Fruit fly (Drosophila melanogaster) ovary, adult (tissue): ENCODE data around the gene Uba5.
A peak's percentile ranks its signal among the peaks of the same experiment; 100 is the strongest.

Experiments
- CG17801 ChIP-seq: fragments of 200-800 bp; optimal IDR thresholded peaks from 2 replicates; lab custom pipeline; 2019; ENCODE audit warnings: missing biosample characterization, mild to moderate bottlenecking, missing genetic modification characterization, moderate library complexity; ENCODE audit not compliant: partially characterized antibody

The Uba5 gene

DNA sequence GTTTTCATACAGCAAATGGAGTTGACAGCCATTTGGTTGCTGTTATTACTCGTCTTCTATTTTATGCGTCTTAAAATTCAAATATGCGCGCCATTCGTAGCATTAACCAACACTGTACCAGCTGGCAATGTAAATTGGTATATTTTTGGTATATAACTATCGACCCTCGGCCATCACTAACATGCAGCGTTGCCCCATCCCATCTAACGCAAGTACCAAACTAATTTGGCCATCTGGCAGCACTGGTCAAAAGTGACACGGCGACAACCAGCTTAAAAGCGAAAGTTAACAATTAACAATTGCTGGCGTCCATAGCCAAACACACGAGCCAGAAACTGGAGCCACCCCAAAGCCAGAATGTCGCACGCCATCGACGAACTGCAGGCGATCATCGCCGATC, at the start of gene Uba5:
Gene Uba5 (plus strand): TSS at position 222 of the 400 bp plus-strand sequence.
- peak; percentile 34 for TF ChIP-seq CG17801 (GFP tag; lab: Kevin White, UChicago)

DNA sequence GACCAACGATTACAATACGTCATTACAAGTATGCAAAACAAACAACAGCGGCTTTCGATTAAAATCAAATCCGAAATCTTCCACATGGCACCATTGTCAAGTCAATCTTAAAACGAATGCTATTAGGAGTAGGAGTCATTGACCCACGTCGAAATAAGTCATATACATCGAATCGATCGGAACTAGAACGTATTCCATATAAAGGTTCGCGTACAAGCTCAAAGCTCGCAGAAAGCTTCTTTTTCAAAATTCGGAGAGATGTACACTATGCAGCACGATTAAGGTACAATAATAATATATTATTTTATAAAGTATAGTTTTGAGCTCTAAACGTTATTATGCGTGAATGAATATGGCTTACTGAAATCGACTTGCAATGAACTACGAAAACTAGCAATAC, 49.4 kb upstream of the Uba5 start:
- no peak for TF ChIP-seq CG17801 (GFP tag; lab: Kevin White, UChicago)

DNA sequence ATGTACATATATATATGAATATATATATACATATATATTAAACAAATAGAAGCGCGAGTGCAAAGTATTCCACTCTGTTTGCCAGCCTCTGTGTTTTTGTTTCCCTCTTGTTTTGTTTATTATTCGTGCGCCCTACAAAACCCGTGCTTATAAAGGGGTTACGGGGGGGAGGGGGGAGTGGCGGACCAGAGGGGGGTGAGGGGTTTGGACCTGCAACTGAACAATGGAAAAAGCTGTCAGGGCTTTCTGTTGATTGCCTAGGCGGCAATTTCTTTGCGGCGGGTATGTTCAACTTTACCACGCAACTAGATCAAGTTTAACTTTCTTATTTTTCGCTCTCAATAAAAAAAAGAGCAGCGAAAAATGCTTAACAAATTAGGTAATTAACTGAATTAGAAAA, 44.0 kb upstream of the Uba5 start:
- no peak for TF ChIP-seq CG17801 (GFP tag; lab: Kevin White, UChicago)

DNA sequence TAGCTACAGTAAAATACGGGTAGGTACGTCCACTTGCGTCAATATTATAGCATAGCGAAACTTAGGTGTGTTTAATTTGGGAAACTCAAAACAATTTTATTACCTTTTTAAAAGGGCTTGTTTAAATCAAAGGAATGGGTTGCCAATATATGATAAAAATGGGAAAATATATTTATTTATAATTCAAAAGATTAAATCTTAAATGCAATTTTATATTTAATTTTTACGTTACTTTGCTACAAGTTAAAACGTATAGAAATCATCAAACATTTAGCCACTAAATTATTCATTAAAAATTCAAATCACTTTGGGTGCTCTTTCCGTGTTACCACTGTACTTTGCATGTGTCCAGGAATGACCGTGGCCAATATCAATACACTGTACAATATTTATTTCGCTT, 42.4 kb upstream of the Uba5 start:
- peak; percentile 39 for TF ChIP-seq CG17801 (GFP tag; lab: Kevin White, UChicago)

DNA sequence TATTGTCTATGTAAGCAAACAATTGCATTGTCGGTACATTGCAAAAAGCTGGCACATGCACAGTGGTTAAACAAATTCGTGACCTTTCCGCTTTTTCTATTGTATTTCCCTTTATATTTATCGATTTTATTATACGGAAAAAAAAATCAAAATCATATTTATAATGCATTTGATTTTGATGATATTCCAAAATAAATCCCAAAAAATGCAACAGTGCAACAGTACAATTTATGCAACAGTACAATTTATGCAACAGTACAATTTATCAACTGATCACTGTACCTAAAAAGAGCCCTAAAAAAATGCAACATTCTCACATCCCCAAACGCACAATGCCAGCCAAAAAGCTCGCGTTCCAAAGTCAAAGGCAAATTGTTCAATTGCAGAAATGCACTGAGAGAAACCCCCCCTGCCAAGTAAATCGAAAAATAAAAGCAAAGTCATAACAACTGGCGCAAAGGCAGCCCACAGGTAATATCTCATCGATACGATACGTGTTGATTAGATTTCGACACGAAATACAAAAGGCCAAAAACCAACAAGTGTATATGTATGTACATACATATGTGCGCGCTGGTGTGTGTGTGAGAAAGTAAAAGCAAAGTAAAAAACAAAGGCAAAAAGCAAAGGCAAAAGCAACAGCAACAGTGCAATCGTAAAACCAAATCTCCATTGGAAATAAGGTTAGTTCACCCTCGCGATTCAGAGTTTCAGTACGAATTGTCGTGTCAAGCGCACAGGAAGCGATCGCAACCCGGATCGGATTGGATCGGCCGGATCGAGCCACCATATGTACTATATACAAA, 41.3 kb upstream of the Uba5 start, which contains the start of gene Sk1:
Gene Sk1 (plus strand): TSS at position 711 of the 806 bp plus-strand sequence.
- TF ChIP-seq CG17801 (GFP tag; lab: Kevin White, UChicago), result no peak

DNA sequence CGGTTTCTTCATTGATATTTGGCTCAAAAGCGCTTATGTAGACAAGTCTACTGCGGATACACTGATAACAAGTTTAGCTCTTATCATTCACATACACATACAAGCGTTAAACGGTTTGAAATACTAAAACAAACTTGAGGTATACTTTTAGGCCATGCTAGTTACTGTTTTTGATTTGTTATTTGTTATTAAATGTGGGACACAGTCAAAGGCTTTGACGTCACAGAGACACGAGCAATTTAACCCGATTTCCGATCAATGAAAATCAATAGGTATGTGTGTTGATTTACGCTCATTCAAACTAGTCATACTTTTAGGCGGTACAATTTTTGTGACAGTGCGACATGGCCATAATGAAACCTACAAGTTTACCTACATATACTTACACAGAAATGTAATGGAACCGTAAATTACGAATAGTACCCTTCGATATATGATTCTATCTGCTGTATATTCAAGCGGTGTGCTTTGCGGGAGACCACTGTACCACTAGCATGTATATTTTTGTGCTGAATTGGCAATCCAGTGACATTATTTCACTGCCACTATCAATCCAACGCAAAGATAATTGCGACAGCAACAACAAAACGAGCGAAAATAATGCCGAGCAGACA, 36.4 kb upstream of the Uba5 start:
- peak; percentile 90 for TF ChIP-seq CG17801 (GFP tag; lab: Kevin White, UChicago)

DNA sequence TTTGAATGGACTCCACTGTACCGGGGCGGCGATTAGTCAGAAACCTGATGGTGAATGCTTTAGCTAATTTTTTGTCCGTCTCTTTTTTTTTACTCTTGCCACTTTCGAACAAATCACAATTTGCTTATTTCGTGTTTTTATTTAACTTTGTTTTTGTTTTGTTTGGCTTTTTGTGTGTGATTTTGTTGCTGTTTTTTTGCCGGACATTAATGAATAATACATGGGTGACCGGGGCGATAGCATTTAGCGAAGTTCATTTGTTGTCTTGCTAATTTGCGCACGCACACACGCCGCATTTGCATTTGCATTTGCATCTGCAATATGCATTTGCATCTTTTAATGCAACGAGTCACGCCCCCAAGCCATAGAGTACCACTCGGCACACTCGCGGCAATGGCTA, 34.7 kb upstream of the Uba5 start:
- TF ChIP-seq CG17801 (GFP tag; lab: Kevin White, UChicago), result no peak

DNA sequence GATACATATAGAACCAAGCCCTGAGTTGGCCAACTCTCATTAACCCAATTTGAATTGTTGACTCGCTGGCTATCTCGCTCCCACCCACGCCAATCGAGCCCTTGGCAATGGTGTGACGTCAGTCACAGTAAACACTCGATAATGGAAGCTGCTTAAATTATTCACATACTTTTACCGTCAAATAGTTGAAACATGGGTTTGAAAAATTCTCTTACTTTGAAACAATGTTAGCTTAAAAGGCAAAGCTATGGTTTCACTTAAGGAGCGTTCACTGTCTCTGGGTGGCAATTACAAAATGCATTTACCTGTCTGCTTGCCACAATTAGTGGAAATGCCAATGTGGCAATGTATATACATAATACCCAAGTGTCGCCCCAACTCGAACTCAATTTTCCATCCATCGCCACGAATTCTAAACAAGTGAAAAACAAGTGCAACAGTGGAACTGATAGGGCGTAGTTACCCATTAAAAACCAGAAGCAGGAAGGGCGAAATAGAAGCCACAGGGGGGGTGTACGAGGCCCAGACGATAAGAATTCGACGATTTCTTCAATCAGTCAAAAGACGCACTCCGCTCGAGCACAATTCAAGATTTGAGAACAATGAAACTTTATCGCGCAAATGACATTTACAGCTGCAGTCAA, 33.7 kb upstream of the Uba5 start:
- peak; percentile 79 for TF ChIP-seq CG17801 (GFP tag; lab: Kevin White, UChicago)

DNA sequence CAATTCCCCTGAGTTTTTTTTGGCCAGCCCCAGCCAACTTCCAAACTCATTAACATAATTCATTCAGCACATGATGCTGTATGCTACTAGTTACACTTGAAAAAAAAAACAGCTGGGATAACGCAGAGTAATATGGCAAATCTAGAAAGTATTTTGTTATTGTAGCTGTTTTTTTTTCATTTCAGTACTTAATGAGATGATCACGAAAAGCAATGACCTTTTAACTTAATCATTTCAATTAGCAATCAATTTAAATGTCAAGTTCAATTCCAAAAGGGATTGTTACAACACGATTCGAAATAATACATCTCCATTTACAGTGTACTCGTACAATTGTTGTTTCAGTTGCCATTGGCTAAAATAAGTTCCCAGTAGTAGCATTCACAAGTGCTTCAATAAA, 32.9 kb upstream of the Uba5 start:
- TF ChIP-seq CG17801 (GFP tag; lab: Kevin White, UChicago), result no peak

DNA sequence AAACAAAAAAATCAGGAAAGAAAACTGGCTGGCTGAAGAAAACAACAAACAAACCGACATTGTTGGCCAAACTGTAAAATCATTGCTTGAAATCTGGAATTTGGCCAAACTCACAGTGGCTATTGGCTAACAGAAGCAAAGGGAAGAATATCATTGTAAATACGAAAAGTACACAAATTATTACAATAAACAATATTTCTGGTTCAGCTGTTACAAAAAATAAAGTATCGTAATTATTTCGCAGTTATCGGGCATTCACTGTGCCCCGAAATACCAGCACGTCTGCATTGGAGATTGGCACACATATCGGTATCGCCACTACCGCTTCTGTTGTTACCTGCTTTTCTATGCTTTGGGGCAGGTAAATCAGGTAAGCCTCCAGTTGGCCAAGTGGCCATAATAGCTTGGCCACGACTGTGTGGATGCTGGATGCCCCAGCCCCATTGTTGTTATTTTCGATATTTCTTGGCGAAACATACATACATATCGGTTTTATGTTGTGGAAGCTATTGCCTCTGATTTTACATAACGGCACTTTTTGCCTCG, 32.2 kb upstream of the Uba5 start:
- TF ChIP-seq CG17801 (GFP tag; lab: Kevin White, UChicago), result peak; percentile 59

DNA sequence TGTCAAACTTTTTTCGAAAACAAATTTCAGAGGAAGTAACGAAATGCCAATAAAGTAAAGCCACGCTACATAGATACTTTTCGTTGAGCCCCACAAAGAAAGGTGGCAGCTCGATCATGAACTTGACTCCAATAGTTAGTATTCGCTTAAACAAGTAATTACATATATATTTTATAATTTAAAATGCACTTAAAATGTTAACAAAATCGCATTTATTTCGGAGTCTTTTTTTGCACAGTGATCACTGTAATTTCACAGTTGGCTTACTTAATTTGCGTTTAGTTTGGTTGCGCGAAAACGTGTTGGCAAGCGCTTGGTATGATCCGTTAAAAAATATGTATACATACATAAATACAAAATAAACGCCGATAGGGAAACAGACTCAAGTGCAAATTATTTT, 31.7 kb upstream of the Uba5 start:
- TF ChIP-seq CG17801 (GFP tag; lab: Kevin White, UChicago), result peak; percentile 53

DNA sequence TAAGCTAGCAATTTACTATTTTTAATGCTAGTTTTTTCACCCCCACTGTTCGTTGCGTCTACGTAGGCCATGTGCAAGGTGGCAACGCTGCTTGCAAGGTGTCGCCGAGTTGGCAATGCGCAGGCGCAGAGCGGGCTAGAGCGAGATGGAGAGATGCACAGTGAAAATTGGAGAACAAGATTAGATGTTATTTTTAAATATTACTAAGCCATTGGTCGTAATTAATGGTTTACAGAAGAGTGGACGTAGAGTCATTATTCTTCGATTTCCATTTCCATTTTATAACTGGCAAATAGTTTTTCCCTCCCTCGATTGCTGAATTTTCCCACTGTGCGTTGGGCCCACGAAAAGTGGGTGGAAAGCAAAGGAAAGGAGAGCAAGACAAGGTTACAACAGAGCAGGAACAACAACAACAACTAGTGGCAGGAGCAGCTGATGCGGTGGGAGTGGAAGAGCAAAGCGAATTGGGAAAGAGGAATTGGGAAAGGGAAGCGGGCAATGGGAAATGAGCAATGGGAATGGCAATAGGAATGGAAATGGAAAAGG, 30.4 kb upstream of the Uba5 start:
- TF ChIP-seq CG17801 (GFP tag; lab: Kevin White, UChicago), result peak; percentile 34

DNA sequence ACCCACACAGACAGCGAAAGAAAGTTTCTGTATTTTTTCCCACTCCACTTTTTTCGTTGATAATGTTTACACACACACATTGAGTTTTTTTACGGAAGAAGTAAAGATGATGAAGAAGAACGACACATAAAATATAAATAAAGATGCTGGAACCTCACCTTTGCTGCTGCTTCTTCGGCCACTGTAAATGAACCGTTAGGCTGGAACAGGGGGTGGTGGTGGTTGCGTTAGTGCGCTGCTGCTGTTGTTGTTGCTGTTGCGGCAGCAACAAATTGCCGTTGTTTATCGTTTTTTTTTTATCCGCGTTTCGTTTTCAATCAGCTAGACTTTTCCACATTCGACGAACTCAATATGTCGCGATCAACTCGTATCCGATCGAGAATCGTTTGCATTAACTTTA, 29.7 kb upstream of the Uba5 start:
- TF ChIP-seq CG17801 (GFP tag; lab: Kevin White, UChicago), result no peak

DNA sequence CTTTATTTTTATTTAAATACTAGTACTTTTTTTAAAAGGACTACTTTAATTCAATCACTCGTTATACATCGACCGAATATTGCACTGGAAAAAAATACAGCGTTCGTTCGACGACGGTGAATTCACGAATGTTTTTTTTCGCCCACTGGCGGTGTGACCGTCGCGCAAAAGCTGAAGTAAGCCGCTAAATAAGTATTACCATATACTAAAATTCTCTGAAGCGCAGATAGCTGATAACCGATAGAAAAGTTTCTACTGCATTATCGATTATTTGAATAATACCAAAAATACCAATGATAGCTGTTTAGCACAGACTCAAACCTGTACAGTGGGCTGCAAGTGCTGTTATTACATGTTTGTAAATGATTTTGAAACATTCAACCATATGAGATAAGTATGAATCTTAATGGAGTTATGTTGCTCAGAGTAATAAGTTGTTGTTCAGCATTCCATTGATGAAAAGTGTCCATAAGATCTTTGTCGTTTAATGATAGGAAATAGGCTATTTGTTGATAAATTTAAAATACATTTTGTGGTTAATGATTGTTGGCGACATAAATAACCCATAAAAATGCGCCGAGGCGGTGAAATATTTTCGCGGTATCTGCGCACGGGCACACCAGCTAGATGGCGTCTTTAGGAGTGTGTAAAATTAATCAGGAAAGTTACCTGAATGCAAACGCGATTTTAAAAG, 29.0 kb upstream of the Uba5 start, which contains the start of the genes Evi5 and HP5:
Gene Evi5 (minus strand): TSS at position 198 of the 694 bp plus-strand sequence.
Gene HP5 (plus strand): TSS at position 598 of the 694 bp plus-strand sequence.
- TF ChIP-seq CG17801 (GFP tag; lab: Kevin White, UChicago), result peak; percentile 47
